Worm (Caenorhabditis elegans) whole organism, L4 larva: ENCODE measurements around the gene srh-127.

Experiments
- D1046.2 ChIP-seq: fragments of 200-800 bp; sonication (Bioruptor generic); IDR thresholded peaks from 2 replicates; pipeline ENCODE4 v1.3.6; 2022; ENCODE audit warnings: missing genetic modification characterization, missing compliant biosample characterization
- ces-1 ChIP-seq: fragments of 150-350 bp; sonication (generic microtip); optimal IDR thresholded peaks from 4 replicates; lab custom pipeline; 2014; ENCODE audit warnings: missing biosample characterization, missing genetic modification reagents, missing genetic modification characterization
- egl-27 ChIP-seq: sonication (generic microtip); optimal IDR thresholded peaks from 3 replicates; lab custom pipeline; 2017; ENCODE audit warnings: missing biosample characterization, missing genetic modification reagents, missing genetic modification characterization
- fkh-10 ChIP-seq: fragments of 150-350 bp; optimal IDR thresholded peaks from 2 replicates; lab custom pipeline; 2014; ENCODE audit warnings: missing biosample characterization, missing genetic modification reagents, missing genetic modification characterization
- lin-13 ChIP-seq: fragments of 150-350 bp; optimal IDR thresholded peaks from 2 replicates; lab custom pipeline; 2014; ENCODE audit warnings: missing biosample characterization, missing genetic modification reagents, missing genetic modification characterization
- lin-39 ChIP-seq: fragments of 150-350 bp; optimal IDR thresholded peaks from 2 replicates; lab custom pipeline; 2014; ENCODE audit warnings: missing biosample characterization, missing genetic modification reagents, missing genetic modification characterization
- nhr-25 ChIP-seq: sonication (generic microtip); optimal IDR thresholded peaks from 2 replicates; lab custom pipeline; 2017; ENCODE audit warnings: missing genetic modification characterization, mild to moderate bottlenecking, missing compliant biosample characterization, antibody characterized with exemption, moderate library complexity, borderline replicate concordance; ENCODE audit not compliant: insufficient read depth
- pqm-1 ChIP-seq: sonication (generic microtip); optimal IDR thresholded peaks from 2 replicates; lab custom pipeline; 2017; ENCODE audit warnings: missing biosample characterization, missing genetic modification characterization

DNA sequence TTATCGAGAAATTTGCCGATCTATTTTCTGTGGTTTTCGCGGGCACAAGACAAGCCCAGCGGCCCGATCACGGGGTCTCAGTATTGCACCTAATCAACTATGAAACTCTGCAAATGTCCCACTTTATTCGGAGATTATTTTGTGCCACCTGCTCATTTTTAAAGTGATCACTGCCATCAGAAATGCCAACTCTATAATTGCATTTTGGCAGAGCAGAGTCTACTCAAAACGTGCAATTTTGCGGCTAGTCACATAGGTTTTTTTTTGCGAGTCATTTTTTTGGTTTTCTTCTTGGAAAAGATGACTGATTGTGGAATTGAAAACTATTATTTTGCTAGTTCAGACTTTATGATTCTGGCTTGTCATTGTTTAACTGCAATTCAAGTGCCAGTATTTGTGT, 28.2 kb upstream of the srh-127 start, which contains the start of gene srh-240:
- TF ChIP-seq lin-39 (tag; lab: Kevin White, UChicago) (no peak), pqm-1 (tag; lab: Kevin White, UChicago) (no peak), nhr-25 (no peak), egl-27 (tag; lab: Kevin White, UChicago) (no peak), ces-1 (no peak), D1046.2 (GFP tag; lab: Robert Waterston, UW) (no peak), lin-13 (GFP tag; lab: Kevin White, UChicago) (no peak), fkh-10 (no peak)
